Worm (Caenorhabditis elegans) whole organism, midembryonic: ENCODE measurements around the gene tofu-2.

Source experiments
- flt-1 ChIP-seq: fragments of 200-800 bp; sonication (Bioruptor generic); IDR thresholded peaks from 2 replicates; pipeline ENCODE4 v1.3.6; 2022; ENCODE audit warnings: missing genetic modification characterization, missing compliant biosample characterization
- klf-2 ChIP-seq: fragments of 200-800 bp; sonication (Bioruptor generic); conservative IDR thresholded peaks from 2 replicates; pipeline ENCODE4 v1.3.6; 2022; ENCODE audit warnings: missing genetic modification reagents, missing genetic modification characterization, missing compliant biosample characterization
- ztf-29 ChIP-seq: fragments of 200-800 bp; sonication (Bioruptor generic); IDR thresholded peaks from 2 replicates; pipeline ENCODE4 v1.3.6; 2022; ENCODE audit warnings: missing genetic modification reagents, missing genetic modification characterization, missing compliant biosample characterization

- TF ChIP-seq flt-1 (GFP tag; lab: Robert Waterston, UW) (no peak), klf-2 (GFP tag; lab: Robert Waterston, UW) (no peak), ztf-29 (GFP tag; lab: Robert Waterston, UW) (no peak)
These were observed 3.5 kb upstream of the tofu-2 start, which contains the start of gene spig-8 for ce11 chrV:7054598-7054997.
